Comparison of ENCODE assay signal across 3 worm cellular contexts in genomic region chrIII:5976021-5976420, ce11.
TF ChIP-seq lines count a peak whose summit lies in the region.

No protein-coding gene starts in this region.

TF ChIP-seq in whole organism, L1 larva, 84 proteins besides CTCF, POLR2A, EP300 and RAD21:
- TF ChIP-seq nhr-84 (tag; optimal IDR thresholded peaks at IDR 0.05; lab: Kevin White, UChicago) (no peak), tlp-1 (tag; optimal IDR thresholded peaks at IDR 0.05; lab: Kevin White, UChicago) (no peak), dsc-1 (tag; optimal IDR thresholded peaks at IDR 0.05; lab: Kevin White, UChicago) (peak; percentile 87), fkh-4 (tag; optimal IDR thresholded peaks at IDR 0.05; lab: Kevin White, UChicago; ENCODE audit: borderline replicate concordance) (peak; percentile 84), fkh-10 (GFP tag; optimal IDR thresholded peaks at IDR 0.05; lab: Kevin White, UChicago) (no peak), lin-15B (tag; optimal IDR thresholded peaks at IDR 0.05; lab: Kevin White, UChicago) (no peak), nhr-71 (tag; optimal IDR thresholded peaks at IDR 0.05; lab: Kevin White, UChicago) (no peak), hpl-2 (GFP tag; optimal IDR thresholded peaks at IDR 0.05; lab: Kevin White, UChicago) (no peak), lin-14 (GFP tag; optimal IDR thresholded peaks at IDR 0.05; lab: Kevin White, UChicago) (peak; percentile 12), snu-23 (GFP tag; optimal IDR thresholded peaks at IDR 0.05; lab: Kevin White, UChicago) (no peak), C16A3.4 (tag; optimal IDR thresholded peaks at IDR 0.05; lab: Kevin White, UChicago) (no peak)

TF ChIP-seq in whole organism, L2 larva, 48 proteins besides CTCF, POLR2A, EP300 and RAD21:
- TF ChIP-seq nhr-129 (tag; optimal IDR thresholded peaks at IDR 0.05; lab: Kevin White, UChicago) (peak; percentile 4), lin-11 (tag; optimal IDR thresholded peaks at IDR 0.05; lab: Kevin White, UChicago) (no peak)

TF ChIP-seq in whole organism, late embryonic, 69 proteins besides CTCF, POLR2A, EP300 and RAD21:
- TF ChIP-seq lin-11 (tag; optimal IDR thresholded peaks at IDR 0.05; lab: Kevin White, UChicago) = no peak
- TF ChIP-seq ref-2 (tag; optimal IDR thresholded peaks at IDR 0.05; lab: Kevin White, UChicago) = peak; percentile 1
- peak; percentile 64 for TF ChIP-seq hlh-8 (tag; optimal IDR thresholded peaks at IDR 0.05; lab: Kevin White, UChicago)
